Fruit fly (Drosophila melanogaster) whole organism, wandering third instar larva: Measurements from ENCODE around the gene scramb2.

Source experiments
- CG32264 ChIP-seq: fragments of 200-800 bp; sonication (Bioruptor generic); optimal IDR thresholded peaks from 2 replicates; lab custom pipeline; 2016; ENCODE audit warnings: missing biosample characterization, missing genetic modification characterization
- CG9705 ChIP-seq: fragments of 200-800 bp; sonication (Bioruptor generic); optimal IDR thresholded peaks from 2 replicates; lab custom pipeline; 2018; ENCODE audit warnings: missing biosample characterization, mild to moderate bottlenecking, missing genetic modification characterization
- CrebA ChIP-seq: fragments of 200-800 bp; sonication (Bioruptor generic); optimal IDR thresholded peaks from 2 replicates; lab custom pipeline; 2016; ENCODE audit warnings: missing biosample characterization, mild to moderate bottlenecking, missing genetic modification characterization, borderline replicate concordance
- Dfd ChIP-seq: fragments of >200 bp; optimal IDR thresholded peaks from 2 replicates; lab custom pipeline; 2017; ENCODE audit warnings: missing biosample characterization, missing genetic modification characterization
- Dif ChIP-seq: fragments of 200-275, 200-300 bp; sonication (Bioruptor generic); optimal IDR thresholded peaks from 2 replicates; lab custom pipeline; 2018; ENCODE audit warnings: missing biosample characterization, missing genetic modification characterization; ENCODE audit not compliant: partially characterized antibody
- GATAd ChIP-seq: sonication (Bioruptor generic); optimal IDR thresholded peaks from 2 replicates; lab custom pipeline; 2016; ENCODE audit warnings: missing biosample characterization, missing genetic modification characterization
- HLH106 ChIP-seq: fragments of 200-800 bp; optimal IDR thresholded peaks from 3 replicates; lab custom pipeline; 2019; ENCODE audit warnings: missing biosample characterization, mild to moderate bottlenecking, missing genetic modification characterization, moderate library complexity
- Hnf4 ChIP-seq: fragments of 200-800 bp; sonication (Bioruptor generic); optimal IDR thresholded peaks from 2 replicates; lab custom pipeline; 2016; ENCODE audit warnings: missing biosample characterization, mild to moderate bottlenecking, missing genetic modification characterization
- Hr78 ChIP-seq: fragments of >200 bp; optimal IDR thresholded peaks from 2 replicates; lab custom pipeline; 2017; ENCODE audit warnings: missing biosample characterization, missing genetic modification characterization
- Hr83 ChIP-seq: fragments of 200-300 bp; sonication (Bioruptor generic); optimal IDR thresholded peaks from 2 replicates; lab custom pipeline; 2016; ENCODE audit warnings: missing biosample characterization, mild to moderate bottlenecking, missing genetic modification characterization, moderate library complexity; ENCODE audit not compliant: poor library complexity, severe bottlenecking
- Jra ChIP-seq: sonication (Bioruptor generic); optimal IDR thresholded peaks from 2 replicates; lab custom pipeline; 2016; ENCODE audit warnings: missing biosample characterization, missing genetic modification characterization
- Mio ChIP-seq: sonication (Bioruptor generic); optimal IDR thresholded peaks from 2 replicates; lab custom pipeline; 2016; ENCODE audit warnings: missing biosample characterization, missing genetic modification characterization
- Myc ChIP-seq: fragments of >200 bp; optimal IDR thresholded peaks from 2 replicates; lab custom pipeline; 2017
- OdsH ChIP-seq: fragments of 200-800 bp; sonication (Bioruptor generic); optimal IDR thresholded peaks from 2 replicates; lab custom pipeline; 2016; ENCODE audit warnings: missing biosample characterization, mild to moderate bottlenecking, missing genetic modification characterization
- Rel ChIP-seq, 2 experiments: fragments of 200-800 bp; sonication (Bioruptor generic) in 1 of 2; optimal IDR thresholded peaks; 2 replicates in 1 of 2; 3 replicates in 1 of 2; lab custom pipeline; 2016 to 2019; ENCODE audit warnings: mild to moderate bottlenecking in 2 of 2, missing biosample characterization in 2 of 2, missing genetic modification characterization in 2 of 2, moderate library complexity in 1 of 2
- Sp1 ChIP-seq: fragments of 200-800 bp; sonication (Bioruptor generic); optimal IDR thresholded peaks from 3 replicates; lab custom pipeline; 2019; ENCODE audit warnings: missing biosample characterization, mild to moderate bottlenecking, missing genetic modification characterization, moderate library complexity
- Vsx2 ChIP-seq: fragments of 200-300, 225-300 bp; sonication (Bioruptor generic); optimal IDR thresholded peaks from 2 replicates; lab custom pipeline; 2018; ENCODE audit warnings: missing biosample characterization, missing genetic modification characterization; ENCODE audit not compliant: partially characterized antibody
- br ChIP-seq: fragments of 200-800 bp; sonication (Bioruptor generic); optimal IDR thresholded peaks from 2 replicates; lab custom pipeline; 2016; ENCODE audit warnings: missing biosample characterization, missing genetic modification characterization
- brk ChIP-seq: fragments of 200-800 bp; sonication (Bioruptor generic); optimal IDR thresholded peaks from 2 replicates; lab custom pipeline; 2016; ENCODE audit warnings: missing biosample characterization, mild to moderate bottlenecking, missing genetic modification characterization
- dl ChIP-seq, 2 experiments: fragments of 175-275, 200-275 bp in 1 of 2; fragments of 200-275 bp in 1 of 2; sonication (Bioruptor generic); optimal IDR thresholded peaks; lab custom pipeline; 2018; ENCODE audit warnings: mild to moderate bottlenecking in 2 of 2, missing biosample characterization in 2 of 2, missing genetic modification characterization in 2 of 2, moderate library complexity in 2 of 2; ENCODE audit not compliant: partially characterized antibody in 2 of 2, insufficient read depth in 1 of 2
- dmrt93B ChIP-seq: fragments of 200-800 bp; sonication (Bioruptor generic); optimal IDR thresholded peaks from 2 replicates; lab custom pipeline; 2018; ENCODE audit warnings: missing biosample characterization, mild to moderate bottlenecking, missing genetic modification characterization
- dsf ChIP-seq: sonication (Bioruptor generic); optimal IDR thresholded peaks from 2 replicates; lab custom pipeline; 2016; ENCODE audit warnings: missing biosample characterization, missing genetic modification characterization, borderline replicate concordance
- foxo ChIP-seq, 2 experiments: fragments of 200-800 bp; sonication (Bioruptor generic); optimal IDR thresholded peaks; 2 replicates in 1 of 2; 3 replicates in 1 of 2; lab custom pipeline; 2016 to 2017; ENCODE audit warnings: missing biosample characterization in 2 of 2, missing genetic modification characterization in 2 of 2
- fru ChIP-seq: fragments of 200-800 bp; sonication (Bioruptor generic); optimal IDR thresholded peaks from 3 replicates; lab custom pipeline; 2016; ENCODE audit warnings: missing biosample characterization, mild to moderate bottlenecking, missing genetic modification characterization
- h ChIP-seq: fragments of 200-800 bp; sonication (Bioruptor generic); optimal IDR thresholded peaks from 3 replicates; lab custom pipeline; 2016; ENCODE audit warnings: missing biosample characterization, mild to moderate bottlenecking, missing genetic modification characterization
- pan ChIP-seq: fragments of >200 bp; optimal IDR thresholded peaks from 2 replicates; lab custom pipeline; 2017
- rgr ChIP-seq: fragments of 200-800 bp; sonication (Bioruptor generic); optimal IDR thresholded peaks from 3 replicates; lab custom pipeline; 2016; ENCODE audit warnings: missing biosample characterization, mild to moderate bottlenecking, missing genetic modification characterization
- sv ChIP-seq: fragments of 200-800 bp; sonication (Bioruptor generic); optimal IDR thresholded peaks from 3 replicates; lab custom pipeline; 2016; ENCODE audit warnings: missing biosample characterization, missing genetic modification characterization
- tai ChIP-seq: sonication (Bioruptor generic); optimal IDR thresholded peaks from 2 replicates; lab custom pipeline; 2016; ENCODE audit warnings: missing biosample characterization, missing genetic modification characterization
- usp ChIP-seq: fragments of >200 bp; optimal IDR thresholded peaks from 2 replicates; lab custom pipeline; 2017; ENCODE audit warnings: missing biosample characterization, missing genetic modification characterization
- woc ChIP-seq: sonication (Bioruptor generic); optimal IDR thresholded peaks from 2 replicates; lab custom pipeline; 2016; ENCODE audit warnings: missing biosample characterization, mild to moderate bottlenecking, missing genetic modification characterization

The scramb2 gene

DNA sequence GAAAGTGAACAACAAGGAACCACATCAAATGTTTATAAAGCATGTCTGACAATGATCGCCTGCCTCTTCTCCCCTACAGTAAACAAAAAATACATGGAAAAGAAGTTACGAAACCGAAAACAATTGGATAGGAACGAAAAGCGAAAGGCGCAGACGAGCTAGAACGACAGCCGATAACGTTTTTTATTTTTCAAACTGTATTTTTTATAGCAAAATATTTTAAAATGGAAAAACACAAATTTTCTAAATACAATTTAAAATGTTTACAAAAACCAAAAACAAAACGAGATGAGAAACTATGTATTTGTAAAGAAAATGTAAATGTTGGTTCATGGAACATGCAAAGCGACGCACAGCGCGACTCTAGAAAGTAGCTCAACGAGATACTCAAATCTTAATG is 42.4 kb upstream of the scramb2 start:
- TF ChIP-seq brk = no peak
- no peak for TF ChIP-seq GATAd (GFP tag; lab: Kevin White, UChicago)
- no peak for TF ChIP-seq tai (GFP tag; lab: Kevin White, UChicago)
- TF ChIP-seq h (GFP tag; lab: Kevin White, UChicago) = no peak
- no peak for TF ChIP-seq Hr78 (GFP tag; lab: Kevin White, UChicago)
- TF ChIP-seq Dif (GFP tag; lab: Kevin White, UChicago) = no peak
- no peak for TF ChIP-seq br
- TF ChIP-seq CG32264 (GFP tag; lab: Kevin White, UChicago) = no peak
- no peak for TF ChIP-seq Hr83 (GFP tag; lab: Kevin White, UChicago)
- no peak for TF ChIP-seq CrebA

DNA sequence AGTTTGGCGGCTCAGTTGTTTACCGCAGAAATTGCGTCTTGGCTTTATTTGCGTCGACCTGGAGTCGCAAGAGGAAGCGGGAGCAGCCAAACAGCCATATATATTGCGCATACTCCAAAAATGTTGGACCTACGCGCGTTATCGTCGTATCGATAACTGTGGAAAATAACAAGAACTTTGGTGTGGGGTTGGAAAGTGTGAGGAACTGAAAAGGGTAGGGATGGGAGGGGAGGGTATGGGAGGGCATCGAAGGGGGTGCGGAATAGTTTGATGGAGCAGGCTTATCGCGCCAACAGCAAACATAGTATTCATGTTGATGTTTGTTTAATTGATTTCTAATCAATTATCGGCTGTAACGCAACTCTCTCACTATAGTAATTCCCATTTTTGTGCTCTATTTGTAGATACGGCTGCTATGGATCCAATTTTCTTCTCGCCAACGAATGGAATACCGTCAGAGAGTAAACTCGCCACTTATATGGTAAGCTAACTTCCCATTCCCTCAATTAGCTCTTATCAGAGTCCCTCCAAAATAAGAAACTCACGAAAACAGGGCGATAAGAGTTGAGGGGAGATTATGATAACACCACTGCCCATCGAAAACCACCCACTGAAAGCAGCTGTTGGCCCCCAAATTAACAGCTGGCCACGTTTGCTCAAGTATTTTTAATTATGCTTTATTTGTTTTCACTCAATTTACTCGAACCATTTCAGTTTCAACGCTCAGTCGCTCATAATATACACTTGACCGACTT is 36.9 kb upstream of the scramb2 start:
- TF ChIP-seq h (GFP tag; lab: Kevin White, UChicago) (peak; percentile 35), tai (GFP tag; lab: Kevin White, UChicago) (no peak), Vsx2 (GFP tag; lab: Kevin White, UChicago) (no peak), Rel (GFP tag; optimal IDR thresholded peaks at IDR 0.05; lab: Kevin White, UChicago) (no peak), Rel (tag; optimal IDR thresholded peaks at IDR 0.05; lab: Kevin White, UChicago) (peak; percentile 79), OdsH (GFP tag; lab: Kevin White, UChicago) (peak; percentile 38), foxo (GFP tag; optimal IDR thresholded peaks at IDR 0.05; lab: Kevin White, UChicago) (no peak), Hr83 (GFP tag; lab: Kevin White, UChicago) (peak; percentile 35), GATAd (GFP tag; lab: Kevin White, UChicago) (no peak), brk (no peak), woc (GFP tag; lab: Kevin White, UChicago) (no peak), Dif (GFP tag; lab: Kevin White, UChicago) (no peak), CG9705 (GFP tag; lab: Kevin White, UChicago) (no peak), rgr (peak; percentile 27), Jra (GFP tag; lab: Kevin White, UChicago) (no peak), Sp1 (GFP tag; lab: Kevin White, UChicago) (no peak), Dfd (GFP tag; lab: Kevin White, UChicago) (no peak), pan (lab: Kevin White, UChicago) (no peak), usp (GFP tag; lab: Kevin White, UChicago) (no peak), CrebA (no peak), br (peak; percentile 18), HLH106 (tag; lab: Kevin White, UChicago) (no peak), CG32264 (GFP tag; lab: Kevin White, UChicago) (no peak), dmrt93B (GFP tag; lab: Kevin White, UChicago) (no peak)

DNA sequence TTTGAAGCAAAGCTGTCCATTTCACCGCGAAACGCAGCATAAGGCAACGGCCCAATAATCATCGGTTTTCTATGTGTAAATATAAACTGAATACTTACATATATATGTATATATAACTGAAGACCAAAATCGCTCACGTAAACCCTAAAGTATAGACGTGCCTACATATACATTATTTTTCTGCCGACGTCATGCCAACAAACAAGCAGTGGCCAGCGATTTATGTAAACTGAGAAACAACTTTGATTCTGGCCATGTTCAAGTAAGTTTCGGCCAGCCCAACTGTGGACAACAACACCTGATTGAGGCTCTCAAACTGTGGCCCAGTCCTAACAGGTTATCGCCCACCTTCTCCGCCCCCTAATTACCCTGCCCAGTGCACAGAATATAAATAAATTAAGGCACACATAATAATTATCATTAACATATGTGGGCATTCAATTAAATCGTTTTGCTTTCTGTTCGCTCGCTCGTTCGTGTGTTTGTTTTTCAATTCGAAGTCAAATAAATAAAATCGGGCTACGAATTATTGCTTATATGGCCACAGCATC is 35.4 kb upstream of the scramb2 start:
- no peak for TF ChIP-seq Myc (lab: Kevin White, UChicago)
- TF ChIP-seq dsf (GFP tag; lab: Kevin White, UChicago) = no peak
- TF ChIP-seq Vsx2 (GFP tag; lab: Kevin White, UChicago) = peak; percentile 49
- TF ChIP-seq dmrt93B (GFP tag; lab: Kevin White, UChicago) = no peak
- TF ChIP-seq CrebA = no peak
- TF ChIP-seq dl (GFP tag; optimal IDR thresholded peaks at IDR 0.05; lab: Kevin White, UChicago; ENCODE audit: insufficient read depth in 1 of 2, partially characterized antibody in 2 of 2) = no peak
- TF ChIP-seq Dfd (GFP tag; lab: Kevin White, UChicago) = no peak
- no peak for TF ChIP-seq rgr
- TF ChIP-seq Mio (GFP tag; lab: Kevin White, UChicago) = no peak
- TF ChIP-seq Hnf4 (GFP tag; lab: Kevin White, UChicago) = no peak
- TF ChIP-seq Hr78 (GFP tag; lab: Kevin White, UChicago) = no peak
- no peak for TF ChIP-seq woc (GFP tag; lab: Kevin White, UChicago)
- no peak for TF ChIP-seq CG9705 (GFP tag; lab: Kevin White, UChicago)
- TF ChIP-seq Rel (GFP tag; optimal IDR thresholded peaks at IDR 0.05; lab: Kevin White, UChicago) = peak; percentile 40
- TF ChIP-seq Rel (tag; optimal IDR thresholded peaks at IDR 0.05; lab: Kevin White, UChicago) = no peak
- no peak for TF ChIP-seq fru (GFP tag; lab: Kevin White, UChicago)
- TF ChIP-seq sv = no peak
- no peak for TF ChIP-seq foxo (GFP tag; optimal IDR thresholded peaks at IDR 0.05; lab: Kevin White, UChicago)
- no peak for TF ChIP-seq h (GFP tag; lab: Kevin White, UChicago)
